Fruit fly (Drosophila melanogaster): ENCODE results near the gene Rrp40.

Rrp40 gene

DNA sequence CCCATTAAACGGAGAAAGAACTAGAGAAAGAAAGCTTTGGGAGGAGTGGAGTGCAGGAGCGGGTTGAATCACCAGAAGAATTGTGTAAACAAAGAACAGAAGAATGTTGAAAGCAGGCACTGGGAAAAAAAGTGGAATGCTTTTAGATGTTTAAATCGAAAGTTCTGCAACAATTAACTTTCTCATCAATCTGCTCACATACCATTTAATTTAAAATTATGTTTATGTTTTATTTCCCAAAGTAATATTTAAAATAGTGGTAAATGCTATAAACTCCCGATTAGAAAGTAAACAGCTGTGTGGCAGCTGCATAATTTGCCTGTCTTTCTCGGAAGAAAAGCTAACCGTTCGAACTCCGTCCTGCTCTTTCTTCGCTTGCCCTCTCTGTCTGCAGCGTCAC is 9.5 kb downstream of the Rrp40 start (continued):
- TF ChIP-seq pfk (GFP tag; optimal IDR thresholded peaks at IDR 0.05) = no peak
- peak; percentile 33 for TF ChIP-seq CG12391 (tag; optimal IDR thresholded peaks at IDR 0.05)
- no peak for TF ChIP-seq CG10321 (GFP tag; IDR thresholded peaks at IDR 0.05)
- TF ChIP-seq Max (GFP tag; optimal IDR thresholded peaks at IDR 0.05) = no peak
- peak; percentile 17 for TF ChIP-seq twi (tag; optimal IDR thresholded peaks at IDR 0.05)
- TF ChIP-seq slou (GFP tag; optimal IDR thresholded peaks at IDR 0.05) = no peak
- no peak for TF ChIP-seq CG42726 (GFP tag; IDR thresholded peaks at IDR 0.05; ENCODE audit: partially characterized antibody)
- TF ChIP-seq Optix (GFP tag; IDR thresholded peaks at IDR 0.05) = no peak
- no peak for TF ChIP-seq Ravus (GFP tag; IDR thresholded peaks at IDR 0.05)
- TF ChIP-seq Poxn (GFP tag; IDR thresholded peaks at IDR 0.05) = no peak
- no peak for TF ChIP-seq Dip2 (GFP tag; IDR thresholded peaks at IDR 0.05)
- no peak for TF ChIP-seq Sry-δ (GFP tag; optimal IDR thresholded peaks at IDR 0.05)
- TF ChIP-seq trh (GFP tag; optimal IDR thresholded peaks at IDR 0.05) = no peak
- no peak for TF ChIP-seq CG11247 (GFP tag; IDR thresholded peaks at IDR 0.05)
- TF ChIP-seq CG14965 (GFP tag; optimal IDR thresholded peaks at IDR 0.05; ENCODE audit: borderline replicate concordance) = no peak
- no peak for TF ChIP-seq schlank (tag; optimal IDR thresholded peaks at IDR 0.05)
- TF ChIP-seq CG8944 (GFP tag; optimal IDR thresholded peaks at IDR 0.05) = peak; percentile 7
- TF ChIP-seq CG6689 (GFP tag; IDR thresholded peaks at IDR 0.05) = 0 out of 2 replicates have a peak, but pooled peaks have one; percentile 13
- no peak for TF ChIP-seq CG18011 (GFP tag; optimal IDR thresholded peaks at IDR 0.05)
- no peak for TF ChIP-seq maf-S (GFP tag; optimal IDR thresholded peaks at IDR 0.05)
- TF ChIP-seq gfzf (GFP tag; optimal IDR thresholded peaks at IDR 0.05) = no peak
- no peak for TF ChIP-seq Hr51 (GFP tag; optimal IDR thresholded peaks at IDR 0.05)
- TF ChIP-seq CG6654 (GFP tag; optimal IDR thresholded peaks at IDR 0.05) = no peak
- TF ChIP-seq CG11696 (GFP tag; IDR thresholded peaks at IDR 0.05) = no peak
- TF ChIP-seq CG2875 (GFP tag; optimal IDR thresholded peaks at IDR 0.05) = peak; percentile 41
- peak; percentile 70 for TF ChIP-seq CG10979 (tag; optimal IDR thresholded peaks at IDR 0.05)
- TF ChIP-seq Chrac-16 (GFP tag; optimal IDR thresholded peaks at IDR 0.05) = no peak
- TF ChIP-seq CG34376 (GFP tag; optimal IDR thresholded peaks at IDR 0.05) = no peak
- no peak for TF ChIP-seq CG8281 (tag; optimal IDR thresholded peaks at IDR 0.05)
- TF ChIP-seq mirr (GFP tag; optimal IDR thresholded peaks at IDR 0.05) = no peak
- no peak for TF ChIP-seq cwo (GFP tag; optimal IDR thresholded peaks at IDR 0.05)
- TF ChIP-seq CG4424 (GFP tag; optimal IDR thresholded peaks at IDR 0.05) = peak; percentile 18
- peak; percentile 30; the same call in 1 of the 2 replicates for TF ChIP-seq Xrp1 (GFP tag; IDR thresholded peaks at IDR 0.05)
- peak in 1 of 3 experiments; percentile 55 for TF ChIP-seq Stat92E (GFP tag; optimal IDR thresholded peaks at IDR 0.05)
- no peak for TF ChIP-seq Antp (GFP tag; optimal IDR thresholded peaks at IDR 0.05)
- peak; percentile 52 for TF ChIP-seq CG2678 (tag; optimal IDR thresholded peaks at IDR 0.05)
- TF ChIP-seq CG3163 (GFP tag; optimal IDR thresholded peaks at IDR 0.05) = no peak
- no peak for TF ChIP-seq CG6272 (GFP tag; IDR thresholded peaks at IDR 0.05)
- TF ChIP-seq ro (GFP tag; IDR thresholded peaks at IDR 0.05) = no peak
- no peak for TF ChIP-seq zfh1 (GFP tag; IDR thresholded peaks at IDR 0.05)
- TF ChIP-seq exex (tag; optimal IDR thresholded peaks at IDR 0.05) = no peak
- TF ChIP-seq run (tag; optimal IDR thresholded peaks at IDR 0.05) = no peak
- TF ChIP-seq CG10267 (tag; optimal IDR thresholded peaks at IDR 0.05) = peak; percentile 19
- peak; percentile 51 for TF ChIP-seq CG14710 (tag; optimal IDR thresholded peaks at IDR 0.05)
- no peak for TF ChIP-seq CG13775 (GFP tag; optimal IDR thresholded peaks at IDR 0.05)
- TF ChIP-seq Xbp1 (GFP tag; optimal IDR thresholded peaks at IDR 0.05) = peak; percentile 31
- TF ChIP-seq chn (GFP tag; optimal IDR thresholded peaks at IDR 0.05) = no peak
- no peak for TF ChIP-seq Hsf (GFP tag; optimal IDR thresholded peaks at IDR 0.05)
- TF ChIP-seq CG2120 (GFP tag; optimal IDR thresholded peaks at IDR 0.05) = no peak
- no peak for TF ChIP-seq CG16863 (GFP tag; optimal IDR thresholded peaks at IDR 0.05)
- TF ChIP-seq Hr3 (GFP tag; optimal IDR thresholded peaks at IDR 0.05) = peak; percentile 7

Data from whole organism, embryonic.